Fruit fly (Drosophila melanogaster) whole organism, embryonic: ENCODE measurements around the gene mRpL39.

Experiments used
- BtbVII ChIP-seq: fragments of 200-800 bp; sonication (Bioruptor generic); optimal IDR thresholded peaks from 3 replicates; lab custom pipeline; 2017; ENCODE audit warnings: missing biosample characterization, mild to moderate bottlenecking, missing genetic modification characterization
- CG10267 ChIP-seq: fragments of 200-800 bp; sonication (Bioruptor generic); optimal IDR thresholded peaks from 2 replicates; lab custom pipeline; 2018; ENCODE audit warnings: missing biosample characterization, mild to moderate bottlenecking, missing genetic modification characterization, moderate library complexity
- CG10543 ChIP-seq: fragments of 200-800 bp; sonication (Bioruptor generic); optimal IDR thresholded peaks from 3 replicates; lab custom pipeline; 2017; ENCODE audit warnings: missing biosample characterization, mild to moderate bottlenecking, missing genetic modification characterization, moderate library complexity
- CG10959 ChIP-seq: fragments of 200-800 bp; sonication (Bioruptor generic); IDR thresholded peaks from 2 replicates; pipeline ENCODE4 v1.3.6; 2022; ENCODE audit warnings: missing biosample characterization, missing genetic modification characterization
- CG11085 ChIP-seq: fragments of 200-800 bp; sonication (Bioruptor generic); IDR thresholded peaks from 2 replicates; pipeline ENCODE4 v1.3.6; 2022; ENCODE audit warnings: missing biosample characterization, missing genetic modification characterization
- CG11093 ChIP-seq: fragments of 200-800 bp; sonication (Bioruptor generic); IDR thresholded peaks from 3 replicates; pipeline ENCODE4 v1.3.6; 2022; ENCODE audit warnings: missing biosample characterization, missing genetic modification characterization
- CG12219 ChIP-seq: fragments of 200-800 bp; sonication (Bioruptor generic); optimal IDR thresholded peaks from 3 replicates; lab custom pipeline; 2018; ENCODE audit warnings: missing biosample characterization, mild to moderate bottlenecking, missing genetic modification characterization
- CG13624 ChIP-seq: fragments of 200-800 bp; sonication (Bioruptor generic); optimal IDR thresholded peaks from 2 replicates; lab custom pipeline; 2016; ENCODE audit warnings: missing biosample characterization, missing genetic modification characterization
- CG14014 ChIP-seq: fragments of 200-800 bp; sonication (Bioruptor generic); IDR thresholded peaks from 2 replicates; pipeline ENCODE4 v1.3.6; 2022; ENCODE audit warnings: missing biosample characterization, missing genetic modification characterization
- CG15696 ChIP-seq: fragments of 200-800 bp; sonication (Bioruptor generic); optimal IDR thresholded peaks from 2 replicates; lab custom pipeline; 2019; ENCODE audit warnings: missing biosample characterization, mild to moderate bottlenecking, missing genetic modification characterization, moderate library complexity
- CG16813 ChIP-seq: fragments of 200-800 bp; sonication (Bioruptor generic); IDR thresholded peaks from 3 replicates; pipeline ENCODE4 v1.3.6; 2022; ENCODE audit warnings: missing biosample characterization, missing genetic modification characterization; ENCODE audit not compliant: partially characterized antibody
- CG17912 ChIP-seq: fragments of 200-800 bp; sonication (Bioruptor generic); optimal IDR thresholded peaks from 2 replicates; lab custom pipeline; 2018; ENCODE audit warnings: missing biosample characterization, mild to moderate bottlenecking, missing genetic modification characterization
- CG30431 ChIP-seq: fragments of 200-800 bp; sonication (Bioruptor generic); optimal IDR thresholded peaks from 2 replicates; lab custom pipeline; 2017; ENCODE audit warnings: missing biosample characterization, missing genetic modification characterization
- CG4404 ChIP-seq: fragments of 200-800 bp; sonication (Bioruptor generic); IDR thresholded peaks from 2 replicates; pipeline ENCODE4 v1.3.6; 2022; ENCODE audit warnings: missing biosample characterization, missing genetic modification characterization
- CG6765 ChIP-seq: fragments of 200-800 bp; sonication (Bioruptor generic); optimal IDR thresholded peaks from 3 replicates; lab custom pipeline; 2017; ENCODE audit warnings: missing biosample characterization, mild to moderate bottlenecking, missing genetic modification characterization
- CG7556 ChIP-seq: fragments of 200-800 bp; sonication (Bioruptor generic); optimal IDR thresholded peaks from 2 replicates; lab custom pipeline; 2017; ENCODE audit warnings: missing biosample characterization, mild to moderate bottlenecking, missing genetic modification characterization
- CG8089 ChIP-seq: fragments of 200-800 bp; sonication (Bioruptor generic); optimal IDR thresholded peaks from 3 replicates; lab custom pipeline; 2016; ENCODE audit warnings: missing biosample characterization, missing genetic modification characterization
- CG8290 ChIP-seq, 3 experiments: fragments of 200-800 bp; sonication (Bioruptor generic); optimal IDR thresholded peaks; 2 replicates each; lab custom pipeline; 2016 to 2019; ENCODE audit warnings: missing biosample characterization in 3 of 3, missing genetic modification characterization in 3 of 3, mild to moderate bottlenecking in 2 of 3, moderate library complexity in 1 of 3
- CG8944 ChIP-seq: fragments of 200-800 bp; sonication (Bioruptor generic); optimal IDR thresholded peaks from 3 replicates; lab custom pipeline; 2016; ENCODE audit warnings: missing biosample characterization, missing genetic modification characterization
- CG9876 ChIP-seq: fragments of 200-800 bp; sonication (Bioruptor generic); optimal IDR thresholded peaks from 2 replicates; lab custom pipeline; 2016; ENCODE audit warnings: missing biosample characterization, missing genetic modification characterization
- E2f1 ChIP-seq: fragments of 200-800 bp; sonication (Bioruptor generic); IDR thresholded peaks from 2 replicates; pipeline ENCODE4 v1.3.6; 2022; ENCODE audit warnings: missing biosample characterization, missing genetic modification characterization
- Elba2 ChIP-seq: fragments of 200-800 bp; sonication (Bioruptor generic); optimal IDR thresholded peaks from 3 replicates; lab custom pipeline; 2016; ENCODE audit warnings: missing biosample characterization, missing genetic modification characterization
- Fer1 ChIP-seq: fragments of 200-800 bp; sonication (Bioruptor generic); optimal IDR thresholded peaks from 2 replicates; lab custom pipeline; 2017; ENCODE audit warnings: missing biosample characterization, mild to moderate bottlenecking, missing genetic modification characterization
- HLHmδ ChIP-seq: fragments of 200-800 bp; sonication (Bioruptor generic); optimal IDR thresholded peaks from 2 replicates; lab custom pipeline; 2018; ENCODE audit warnings: missing biosample characterization, mild to moderate bottlenecking, missing genetic modification characterization, moderate library complexity
- HmgD ChIP-seq: fragments of 200-800 bp; sonication (Bioruptor generic); optimal IDR thresholded peaks from 3 replicates; lab custom pipeline; 2016; ENCODE audit warnings: missing biosample characterization, missing genetic modification characterization
- Hsf ChIP-seq: fragments of 200-800 bp; sonication (Bioruptor generic); optimal IDR thresholded peaks from 3 replicates; lab custom pipeline; 2016; ENCODE audit warnings: missing biosample characterization, missing genetic modification characterization
- Lhr ChIP-seq: fragments of 200-800 bp; sonication (Bioruptor generic); optimal IDR thresholded peaks from 3 replicates; lab custom pipeline; 2017; ENCODE audit warnings: mild to moderate bottlenecking, missing biosample characterization, missing genetic modification reagents, missing genetic modification characterization
- Med ChIP-seq: fragments of 200-800 bp; sonication (Bioruptor generic); peaks from one replicate; lab custom pipeline; 2016; ENCODE audit warnings: missing biosample characterization, missing genetic modification characterization, mild to moderate bottlenecking, inconsistent platforms, moderate library complexity
- Myb ChIP-seq: fragments of 200-800 bp; sonication (Bioruptor generic); optimal IDR thresholded peaks from 2 replicates; lab custom pipeline; 2016; ENCODE audit warnings: missing biosample characterization, missing genetic modification characterization
- Sry-δ ChIP-seq: fragments of 200-800 bp; sonication (Bioruptor generic); optimal IDR thresholded peaks from 2 replicates; lab custom pipeline; 2016; ENCODE audit warnings: missing biosample characterization, missing genetic modification characterization
- Taf1 ChIP-seq: fragments of 200-800 bp; sonication (Bioruptor generic); IDR thresholded peaks from 2 replicates; pipeline ENCODE4 v1.3.6; 2022; ENCODE audit warnings: missing biosample characterization, missing genetic modification characterization
- Tbp ChIP-seq: fragments of >200 bp; optimal IDR thresholded peaks from 2 replicates; lab custom pipeline; 2018; ENCODE audit warnings: missing biosample characterization, missing genetic modification characterization
- aop ChIP-seq: fragments of 200-800 bp; sonication (Bioruptor generic); IDR thresholded peaks from 2 replicates; pipeline ENCODE4 v1.3.6; 2022; ENCODE audit warnings: missing biosample characterization, missing genetic modification characterization
- ap ChIP-seq: fragments of 200-800 bp; sonication (Bioruptor generic); IDR thresholded peaks from 2 replicates; pipeline ENCODE4 v1.3.6; 2022; ENCODE audit warnings: missing biosample characterization, missing genetic modification characterization
- ash1 ChIP-seq: fragments of 200-800 bp; sonication (Bioruptor generic); optimal IDR thresholded peaks from 2 replicates; lab custom pipeline; 2018; ENCODE audit warnings: missing biosample characterization, mild to moderate bottlenecking, missing genetic modification characterization
- bcd ChIP-seq: fragments of 200-800 bp; sonication (Bioruptor generic); optimal IDR thresholded peaks from 2 replicates; lab custom pipeline; 2017; ENCODE audit warnings: missing biosample characterization, mild to moderate bottlenecking, missing genetic modification characterization
- chm ChIP-seq: fragments of 200-800 bp; sonication (Bioruptor generic); IDR thresholded peaks from 2 replicates; pipeline ENCODE4 v1.3.6; 2022; ENCODE audit warnings: missing biosample characterization, missing genetic modification characterization
- chn ChIP-seq: fragments of 200-800 bp; sonication (Bioruptor generic); optimal IDR thresholded peaks from 2 replicates; lab custom pipeline; 2016; ENCODE audit warnings: missing biosample characterization, missing genetic modification characterization
- ci ChIP-seq: fragments of 200-800 bp; sonication (Bioruptor generic); IDR thresholded peaks from 3 replicates; pipeline ENCODE4 v1.3.6; 2022; ENCODE audit warnings: missing biosample characterization, missing genetic modification characterization
- eyg ChIP-seq: fragments of 200-800 bp; sonication (Bioruptor generic); optimal IDR thresholded peaks from 3 replicates; lab custom pipeline; 2016; ENCODE audit warnings: missing biosample characterization, missing genetic modification characterization
- grn ChIP-seq: fragments of 200-800 bp; sonication (Bioruptor generic); optimal IDR thresholded peaks from 3 replicates; lab custom pipeline; 2017; ENCODE audit warnings: missing biosample characterization, missing genetic modification characterization
- insv ChIP-seq, 2 experiments: fragments of 200-800 bp; sonication (Bioruptor generic); optimal IDR thresholded peaks; 3 replicates each; lab custom pipeline; 2016 to 2018; ENCODE audit warnings: missing biosample characterization in 2 of 2, missing genetic modification characterization in 2 of 2
- lilli ChIP-seq: fragments of 200-800 bp; sonication (Bioruptor generic); optimal IDR thresholded peaks from 3 replicates; lab custom pipeline; 2016; ENCODE audit warnings: missing biosample characterization, missing genetic modification characterization
- lov ChIP-seq, 2 experiments: fragments of 200-800 bp in 1 of 2; fragments of >200 bp in 1 of 2; sonication (Bioruptor generic) in 1 of 2; IDR thresholded peaks in 1 of 2; optimal IDR thresholded peaks in 1 of 2; 2 replicates in 1 of 2; 3 replicates in 1 of 2; pipeline versions ENCODE4 v1.3.6 to Lab custom; 2017 to 2022; ENCODE audit warnings: missing biosample characterization in 1 of 2, missing genetic modification characterization in 1 of 2
- phol ChIP-seq: fragments of 200-800 bp; sonication (Bioruptor generic); optimal IDR thresholded peaks from 3 replicates; lab custom pipeline; 2018; ENCODE audit warnings: missing biosample characterization, mild to moderate bottlenecking, missing genetic modification characterization, moderate library complexity
- sens-2 ChIP-seq: fragments of 200-800 bp; sonication (Bioruptor generic); IDR thresholded peaks from 2 replicates; pipeline ENCODE4 v1.3.6; 2022; ENCODE audit warnings: missing biosample characterization, missing genetic modification characterization
- wek ChIP-seq: fragments of 200-800 bp; sonication (Bioruptor generic); optimal IDR thresholded peaks from 3 replicates; lab custom pipeline; 2018; ENCODE audit warnings: missing biosample characterization, mild to moderate bottlenecking, missing genetic modification characterization, moderate library complexity
- zf30C ChIP-seq: fragments of 200-800 bp; sonication (Bioruptor generic); optimal IDR thresholded peaks from 3 replicates; lab custom pipeline; 2018; ENCODE audit warnings: missing biosample characterization, mild to moderate bottlenecking, missing genetic modification characterization
- zfh1 ChIP-seq: fragments of 200-800 bp; sonication (Bioruptor generic); IDR thresholded peaks from 3 replicates; pipeline ENCODE4 v1.3.6; 2022; ENCODE audit warnings: missing biosample characterization, missing genetic modification characterization

Gene mRpL39

DNA sequence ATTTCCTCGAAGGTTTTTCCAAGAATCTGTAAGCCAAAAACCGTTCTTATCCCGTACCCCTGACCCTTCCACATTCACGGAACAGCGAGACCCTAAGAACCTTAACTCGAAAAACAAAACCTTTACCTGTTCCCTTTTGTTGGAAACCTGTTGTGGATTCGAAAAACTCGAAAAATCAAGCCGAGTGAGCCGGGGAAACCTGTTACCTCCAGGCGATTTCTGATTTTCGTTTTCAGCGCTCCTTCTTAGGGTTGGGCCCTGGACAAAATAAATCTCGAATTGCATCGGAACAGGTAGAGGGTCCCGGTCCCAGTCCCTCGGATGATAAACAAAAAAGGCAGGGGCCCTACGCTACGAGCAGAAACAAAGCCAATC lies 26.2 kb downstream of the mRpL39 start (continued):
- TF ChIP-seq CG10543 (no peak), CG8944 (GFP tag; lab: Kevin White, UChicago) (no peak), Taf1 (no peak), CG16813 (GFP tag; lab: Robert Waterston, UW) (no peak), wek (GFP tag; lab: Kevin White, UChicago) (no peak), Lhr (GFP tag; lab: Kevin White, UChicago) (no peak), sens-2 (GFP tag; lab: Robert Waterston, UW) (no peak), ap (GFP tag; lab: Robert Waterston, UW) (no peak)
- TF ChIP-seq, all 482 proteins: peak for 13

DNA sequence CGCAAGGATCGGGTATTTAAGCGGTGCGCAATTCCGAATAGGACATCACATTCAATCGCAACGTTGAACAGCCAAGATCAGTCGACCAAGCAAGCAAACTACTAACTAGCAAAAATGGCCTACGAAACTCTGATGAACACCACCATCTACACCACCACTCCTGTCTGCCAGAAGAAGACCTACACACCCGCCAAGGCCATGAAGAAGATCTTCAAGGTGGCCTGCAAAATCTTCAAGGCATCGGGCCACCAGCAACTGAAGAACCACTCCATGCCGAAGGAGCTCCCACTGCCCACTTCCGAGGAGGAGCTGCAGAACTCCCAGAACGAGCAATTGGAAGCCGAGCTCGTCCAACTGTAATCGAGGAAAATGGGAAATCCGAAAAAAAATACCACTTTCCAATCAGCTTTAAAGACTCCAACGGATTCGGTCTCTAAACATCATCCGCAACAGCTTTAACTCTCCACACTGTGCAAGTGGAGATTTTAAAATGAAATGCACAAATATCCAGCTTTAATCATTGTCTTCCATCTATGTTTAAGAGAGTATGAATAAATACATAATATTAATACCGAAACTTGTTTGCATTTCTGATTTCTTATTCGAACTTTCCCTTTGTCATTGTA lies 26.7 kb downstream of the mRpL39 start, which contains the start of gene Brd:
Gene Brd, plus strand, starts transcription at position 43 of the 626 bp plus-strand sequence.
- no peak for TF ChIP-seq CG14014 (GFP tag; lab: Robert Waterston, UW)
- peak; percentile 3 for TF ChIP-seq Hsf
- peak; percentile 25 for TF ChIP-seq CG9876
- peak; percentile 22 for TF ChIP-seq chn
- TF ChIP-seq CG10959 (GFP tag; lab: Robert Waterston, UW), result peak; percentile 23; the same call in 1 of the 2 replicates
- TF ChIP-seq CG15696 (tag; lab: Kevin White, UChicago), result no peak
- no peak for TF ChIP-seq bcd (GFP tag; lab: Kevin White, UChicago)
- peak; percentile 7 for TF ChIP-seq grn (GFP tag; lab: Kevin White, UChicago)
- TF ChIP-seq Tbp (GFP tag; lab: Kevin White, UChicago), result peak; percentile 73
- peak; percentile 31; the same call in 1 of the 2 replicates for TF ChIP-seq CG4404 (GFP tag; lab: Robert Waterston, UW)
- no peak for TF ChIP-seq aop
- no peak for TF ChIP-seq E2f1 (GFP tag; lab: Robert Waterston, UW)
- TF ChIP-seq chm (GFP tag; lab: Robert Waterston, UW), result 0 out of 2 replicates have a peak, but pooled peaks have one; percentile 58
- no peak for TF ChIP-seq CG7556 (GFP tag; lab: Kevin White, UChicago)
- no peak for TF ChIP-seq BtbVII (GFP tag; lab: Kevin White, UChicago)
- TF ChIP-seq CG8290 (GFP tag; optimal IDR thresholded peaks at IDR 0.05; lab: Kevin White, UChicago), result no peak
- no peak for TF ChIP-seq CG8290 (tag; optimal IDR thresholded peaks at IDR 0.05; lab: Kevin White, UChicago)
- TF ChIP-seq HmgD (GFP tag; lab: Kevin White, UChicago), result no peak
- TF ChIP-seq zfh1, result peak; percentile 23; the same call in 1 of the 3 replicates
- no peak for TF ChIP-seq CG10267 (tag; lab: Kevin White, UChicago)
- TF ChIP-seq zf30C (GFP tag; lab: Kevin White, UChicago), result no peak
- no peak for TF ChIP-seq Sry-δ (GFP tag; lab: Kevin White, UChicago)
- no peak for TF ChIP-seq CG12219 (GFP tag; lab: Kevin White, UChicago)
- peak; percentile 31 for TF ChIP-seq lilli (GFP tag; lab: Kevin White, UChicago)
- 0 out of 3 replicates have a peak, but pooled peaks have one; percentile 3 for TF ChIP-seq ci (GFP tag; lab: Robert Waterston, UW)
- TF ChIP-seq CG30431, result no peak
- TF ChIP-seq CG11093 (GFP tag; lab: Robert Waterston, UW), result no peak
- TF ChIP-seq phol, result no peak
- TF ChIP-seq Fer1 (GFP tag; lab: Kevin White, UChicago), result no peak
- no peak for TF ChIP-seq CG17912
- no peak for TF ChIP-seq ash1
- TF ChIP-seq Myb (GFP tag; lab: Kevin White, UChicago), result no peak
- peak; percentile 4 for TF ChIP-seq CG8089
- TF ChIP-seq CG11085 (GFP tag; lab: Robert Waterston, UW), result no peak
- no peak for TF ChIP-seq CG13624
- TF ChIP-seq insv (GFP tag; optimal IDR thresholded peaks at IDR 0.05; lab: Kevin White, UChicago), result peak in 1 of 2 experiments; percentile 96
- TF ChIP-seq HLHmδ, result no peak
- TF ChIP-seq Elba2, result peak; percentile 58
- no peak for TF ChIP-seq CG6765
- no peak for TF ChIP-seq lov (optimal IDR thresholded peaks at IDR 0.05; lab: Kevin White, UChicago)
- 0 out of 3 replicates have a peak, but pooled peaks have one; percentile 31 for TF ChIP-seq lov (GFP tag; IDR thresholded peaks at IDR 0.05; lab: Robert Waterston, UW)
- no peak for TF ChIP-seq eyg (GFP tag; lab: Kevin White, UChicago)
- TF ChIP-seq Med (GFP tag; lab: Kevin White, UChicago), result peak; percentile 54
